Fruit fly (Drosophila melanogaster) Kc167 (cell line): ENCODE results near the gene wupA.

Experiments used
- Sin3A ChIP-seq: fragments of >200 bp; optimal IDR thresholded peaks from 2 replicates; lab custom pipeline; 2018; ENCODE audit warnings: missing external identifiers
- insv ChIP-seq: fragments of >200 bp; optimal IDR thresholded peaks from 3 replicates; lab custom pipeline; 2018; ENCODE audit warnings: missing external identifiers

DNA sequence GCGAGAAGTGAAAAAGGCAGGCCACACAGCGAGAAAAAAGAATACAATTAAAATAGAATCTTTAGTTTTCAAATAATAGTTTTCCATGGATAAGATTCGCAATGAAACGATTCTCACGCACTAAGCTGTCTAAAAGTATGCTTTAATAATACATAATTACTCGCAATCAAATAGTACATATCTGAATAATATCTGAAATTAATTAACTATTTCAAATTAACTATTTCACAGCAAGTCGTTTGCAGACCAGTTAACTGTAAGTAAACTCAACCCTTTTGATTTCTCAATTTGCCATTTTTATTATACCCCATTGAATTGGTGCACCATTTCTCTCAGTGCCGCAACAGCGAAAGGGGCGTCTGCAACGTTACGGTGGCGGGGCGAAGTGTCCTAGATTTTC, 8.8 kb upstream of the wupA start:
- TF ChIP-seq Sin3A (lab: Kevin White, UChicago), result no peak
- no peak for TF ChIP-seq insv (lab: Kevin White, UChicago)
